Fruit fly (Drosophila melanogaster): ENCODE results near the gene CG6567.

DNA sequence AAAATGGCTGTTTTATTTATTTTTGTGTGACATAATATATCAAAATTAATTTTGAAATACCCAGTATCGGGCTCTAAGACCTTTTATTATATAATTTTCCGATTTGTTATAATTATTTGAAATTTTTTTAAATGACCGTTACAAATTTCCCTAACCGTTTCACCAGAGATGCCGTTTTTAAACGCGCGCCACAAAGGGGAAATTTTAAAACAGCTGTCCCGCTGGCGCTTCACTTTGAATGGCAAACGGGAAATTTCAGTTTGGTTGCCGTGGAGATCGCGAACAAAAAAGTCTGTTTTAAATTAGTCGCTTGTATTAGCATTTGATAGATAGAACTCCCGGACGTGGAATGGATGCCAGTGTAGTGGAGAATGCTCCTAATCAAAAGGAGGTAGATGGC lies 39.2 kb downstream of the CG6567 start, which contains the start of the genes CG14693 and TTLL15:
- TF ChIP-seq CG8478 (optimal IDR thresholded peaks at IDR 0.05) (no peak), CTCF (optimal IDR thresholded peaks at IDR 0.05) (no peak)
